Worm (Caenorhabditis elegans): ENCODE data around the gene arx-5.
A peak's percentile ranks its signal among the peaks of the same experiment; 100 is the strongest.

DNA sequence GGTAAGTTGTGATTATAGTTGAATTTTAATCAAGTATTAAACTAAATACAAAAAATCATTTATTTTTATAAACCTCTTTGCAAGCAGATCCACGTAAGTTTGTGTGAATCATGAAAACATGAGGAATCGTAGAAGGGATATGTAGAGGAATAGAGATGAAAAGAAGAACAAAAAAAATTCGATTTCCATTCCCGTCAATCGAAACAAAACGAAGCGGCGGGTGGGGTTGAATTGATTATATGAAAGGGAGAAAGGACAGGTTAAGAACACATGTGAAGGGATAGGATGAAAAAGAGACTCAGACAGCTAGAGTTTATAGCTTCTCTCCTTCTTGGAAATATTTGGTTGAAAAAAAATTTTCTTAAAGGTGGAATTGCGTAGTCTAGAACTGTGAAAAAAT, 42.2 kb upstream of the arx-5 start:
- TF ChIP-seq ama-1 (optimal IDR thresholded peaks at IDR 0.05) (no peak), nhr-11 (tag; optimal IDR thresholded peaks at IDR 0.05) (no peak), unc-62 (GFP tag; optimal IDR thresholded peaks at IDR 0.05) (no peak), ceh-28 (tag; optimal IDR thresholded peaks at IDR 0.05) (no peak), snpc-4 (tag; optimal IDR thresholded peaks at IDR 0.05) (no peak), fkh-10 (GFP tag; optimal IDR thresholded peaks at IDR 0.05) (no peak), lin-39 (tag; optimal IDR thresholded peaks at IDR 0.05) (no peak), nhr-25 (tag; optimal IDR thresholded peaks at IDR 0.05) (peak; percentile 28), mml-1 (tag; optimal IDR thresholded peaks at IDR 0.05) (no peak), egl-5 (tag; optimal IDR thresholded peaks at IDR 0.05) (no peak), elt-1 (tag; optimal IDR thresholded peaks at IDR 0.05) (no peak)

All from whole organism, L3 larva.